Fruit fly (Drosophila melanogaster) Kc167 (cell line): ENCODE measurements around the gene Ace.

Source experiments
- Sin3A ChIP-seq: fragments of >200 bp; optimal IDR thresholded peaks from 2 replicates; lab custom pipeline; 2018; ENCODE audit warnings: missing external identifiers
- insv ChIP-seq: fragments of >200 bp; optimal IDR thresholded peaks from 3 replicates; lab custom pipeline; 2018; ENCODE audit warnings: missing external identifiers
- ttk ChIP-seq: sonication (Bioruptor generic); optimal IDR thresholded peaks from 2 replicates; lab custom pipeline; 2017; ENCODE audit warnings: missing external identifiers

DNA sequence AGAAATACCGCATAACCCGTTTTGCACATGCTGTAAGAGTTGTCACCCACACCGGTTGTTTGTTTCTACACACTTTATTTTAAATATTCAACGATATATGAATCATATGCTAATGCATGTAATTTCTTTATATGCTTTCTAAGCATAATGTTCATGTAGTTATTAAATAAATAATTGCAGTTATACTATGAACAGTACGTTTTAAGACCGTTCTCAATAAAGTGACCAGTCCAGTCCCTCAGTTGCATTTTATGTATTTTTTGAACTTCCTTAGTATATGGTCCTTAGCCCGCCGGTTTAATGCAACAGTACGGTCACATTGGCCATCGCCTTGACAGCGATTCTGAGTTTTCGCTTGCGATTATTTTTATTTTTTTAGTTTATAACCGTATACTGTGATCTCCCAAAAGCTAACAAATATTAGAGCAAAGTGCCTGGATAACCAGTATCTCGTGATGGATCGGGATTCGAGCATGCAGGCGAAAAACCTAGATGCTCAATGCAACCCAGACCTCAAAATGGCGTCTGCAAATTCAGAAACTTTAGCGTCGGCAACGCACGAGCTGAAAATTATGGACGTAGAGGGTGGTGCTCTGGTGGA lies 4.8 kb upstream of the Ace start, which contains the start of gene Ravus:
- TF ChIP-seq ttk (lab: Kevin White, UChicago) (no peak), Sin3A (lab: Kevin White, UChicago) (no peak), insv (lab: Kevin White, UChicago) (no peak)
